Fruit fly (Drosophila melanogaster): ENCODE measurements around the gene CG31465.

DNA sequence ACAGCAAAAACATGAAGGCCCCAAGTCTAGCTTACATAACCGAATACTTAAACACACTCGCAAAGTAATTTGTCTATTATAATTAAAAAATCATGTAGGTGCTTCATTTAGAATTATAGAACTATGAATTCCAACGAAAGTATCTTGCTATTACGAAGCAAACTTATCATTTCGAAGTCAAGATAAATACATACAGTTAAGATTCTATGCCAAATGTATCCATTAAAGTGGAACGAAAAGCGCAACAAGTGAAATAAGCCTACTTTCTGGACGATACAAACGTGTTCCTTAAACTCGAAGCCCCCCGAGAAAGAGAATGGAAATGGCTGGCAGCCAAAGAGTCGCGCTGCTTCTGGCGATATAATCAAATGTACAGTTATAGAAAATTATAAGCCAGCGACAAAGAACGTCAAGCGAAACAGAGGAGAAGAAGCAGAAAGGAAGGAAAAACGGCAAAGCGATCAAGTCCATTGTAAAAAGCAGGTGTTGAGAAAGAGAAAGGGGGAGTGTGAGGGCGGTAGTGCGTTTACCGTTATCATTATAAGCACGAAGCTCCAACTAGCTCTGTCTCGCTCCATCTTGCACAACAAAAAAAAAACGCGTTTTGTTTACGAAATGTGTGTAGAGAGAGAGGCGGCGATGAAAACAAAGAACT lies 27.9 kb upstream of the CG31465 start:
- TF ChIP-seq ara (GFP tag; IDR thresholded peaks at IDR 0.05) (no peak), CG13424 (tag; optimal IDR thresholded peaks at IDR 0.05) (peak; percentile 20), Hr51 (GFP tag; optimal IDR thresholded peaks at IDR 0.05) (peak in 1 of 2 experiments; percentile 36), CG1233 (GFP tag; optimal IDR thresholded peaks at IDR 0.05) (no peak), ttk (GFP tag; IDR thresholded peaks at IDR 0.05) (no peak), CG4730 (GFP tag; IDR thresholded peaks at IDR 0.05) (no peak), CG10462 (GFP tag; optimal IDR thresholded peaks at IDR 0.05) (no peak), Tbp (GFP tag; optimal IDR thresholded peaks at IDR 0.05) (no peak), CG8281 (tag; optimal IDR thresholded peaks at IDR 0.05) (no peak), Opbp (GFP tag; IDR thresholded peaks at IDR 0.05; ENCODE audit: partially characterized antibody) (no peak), CG10267 (tag; optimal IDR thresholded peaks at IDR 0.05) (peak; percentile 6), cg (GFP tag; optimal IDR thresholded peaks at IDR 0.05) (no peak), twi (tag; optimal IDR thresholded peaks at IDR 0.05) (no peak), E2f1 (GFP tag; IDR thresholded peaks at IDR 0.05) (no peak)
